Worm (Caenorhabditis elegans): ENCODE results near the gene srx-80.

Gene srx-80

ce11 chrV:11589433-11589832 lies 4.1 kb upstream of the srx-80 start, which contains the start of gene srx-82:
Gene srx-82 (plus strand): TSS chrV:11589733.
- TF ChIP-seq peb-1 (tag; optimal IDR thresholded peaks at IDR 0.05) (no peak), C34F6.9 (tag; optimal IDR thresholded peaks at IDR 0.05) (no peak), nhr-25 (tag; optimal IDR thresholded peaks at IDR 0.05) (no peak), egl-27 (tag; optimal IDR thresholded peaks at IDR 0.05) (no peak), ztf-4 (tag; optimal IDR thresholded peaks at IDR 0.05) (no peak), nhr-11 (tag; optimal IDR thresholded peaks at IDR 0.05) (no peak), mdl-1 (tag; optimal IDR thresholded peaks at IDR 0.05) (no peak), elt-1 (tag; optimal IDR thresholded peaks at IDR 0.05) (no peak), blmp-1 (tag; optimal IDR thresholded peaks at IDR 0.05; ENCODE audit: insufficient read depth) (no peak), aly-2 (tag; optimal IDR thresholded peaks at IDR 0.05) (no peak), lin-11 (tag; optimal IDR thresholded peaks at IDR 0.05) (no peak)

ce11 chrV:11593888-11594287 lies 361 bp downstream of the srx-80 start:
- TF ChIP-seq sem-4 (tag; optimal IDR thresholded peaks at IDR 0.05) (no peak), nhr-21 (tag; optimal IDR thresholded peaks at IDR 0.05) (no peak), Y55F3AM.14 (GFP tag; optimal IDR thresholded peaks at IDR 0.05) (no peak), mbf-1 (tag; optimal IDR thresholded peaks at IDR 0.05) (no peak), mdl-1 (tag; optimal IDR thresholded peaks at IDR 0.05) (no peak), ceh-16 (tag; optimal IDR thresholded peaks at IDR 0.05) (no peak), ztf-1 (GFP tag; conservative IDR thresholded peaks at IDR 0.05) (no peak)

DNA sequence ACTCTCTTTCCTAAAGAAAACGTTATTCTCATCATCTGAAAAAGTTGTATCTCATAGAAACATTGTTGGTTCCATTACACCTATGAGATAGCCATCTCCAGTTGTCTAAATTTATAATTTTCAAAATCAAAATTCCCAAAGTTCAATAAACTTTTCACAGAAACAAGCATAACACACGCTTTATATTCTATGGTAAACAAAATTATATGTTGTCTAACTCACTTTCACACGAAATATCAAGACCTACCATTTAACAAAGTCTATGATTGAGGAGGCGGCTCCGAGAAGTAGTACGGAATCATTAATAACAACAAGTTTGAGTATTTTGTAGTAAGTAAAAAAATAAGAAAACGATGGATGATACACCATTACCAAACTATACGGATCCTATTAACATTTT lies 5.3 kb downstream of the srx-80 start, which contains the start of gene srx-84:
srx-84 (plus strand) TSS at position 301 of the 400 bp plus-strand sequence.
- TF ChIP-seq ztf-1 (GFP tag; conservative IDR thresholded peaks at IDR 0.05) (no peak), unc-55 (GFP tag; optimal IDR thresholded peaks at IDR 0.05) (no peak), gmeb-1 (tag; optimal IDR thresholded peaks at IDR 0.05) (no peak), elt-3 (tag; optimal IDR thresholded peaks at IDR 0.05) (no peak), zag-1 (tag; optimal IDR thresholded peaks at IDR 0.05) (no peak), nhr-11 (tag; optimal IDR thresholded peaks at IDR 0.05) (no peak), dmd-4 (tag; optimal IDR thresholded peaks at IDR 0.05) (no peak), Y55F3AM.14 (GFP tag; optimal IDR thresholded peaks at IDR 0.05) (no peak), lin-13 (GFP tag; optimal IDR thresholded peaks at IDR 0.05) (no peak), peb-1 (tag; optimal IDR thresholded peaks at IDR 0.05) (no peak), sem-4 (tag; optimal IDR thresholded peaks at IDR 0.05) (no peak), lin-39 (tag; optimal IDR thresholded peaks at IDR 0.05) (no peak), lin-11 (tag; optimal IDR thresholded peaks at IDR 0.05) (no peak), mbf-1 (tag; optimal IDR thresholded peaks at IDR 0.05) (no peak), nhr-25 (tag; optimal IDR thresholded peaks at IDR 0.05) (no peak), nhr-23 (tag; optimal IDR thresholded peaks at IDR 0.05) (no peak), ceh-16 (tag; optimal IDR thresholded peaks at IDR 0.05) (no peak), unc-62 (GFP tag; optimal IDR thresholded peaks at IDR 0.05) (no peak), ceh-82 (tag; optimal IDR thresholded peaks at IDR 0.05) (no peak), elt-1 (tag; optimal IDR thresholded peaks at IDR 0.05) (no peak)

ce11 chrV:11600800-11601199 lies 7.3 kb downstream of the srx-80 start, which contains the start of gene F35B12.9:
Gene F35B12.9 (plus strand): TSS chrV:11601171.
- TF ChIP-seq lin-13 (GFP tag; optimal IDR thresholded peaks at IDR 0.05) = no peak
- TF ChIP-seq egl-27 (tag; optimal IDR thresholded peaks at IDR 0.05) = no peak
- TF ChIP-seq Y55F3AM.14 (GFP tag; optimal IDR thresholded peaks at IDR 0.05) = no peak
- TF ChIP-seq ama-1 (optimal IDR thresholded peaks at IDR 0.05) = no peak
- TF ChIP-seq ceh-16 (tag; optimal IDR thresholded peaks at IDR 0.05) = no peak
- no peak for TF ChIP-seq elt-3 (tag; optimal IDR thresholded peaks at IDR 0.05)

ce11 chrV:11604484-11604883 lies 11.0 kb downstream of the srx-80 start, which contains the start of gene dhs-20:
Gene dhs-20 (minus strand): TSS chrV:11604563.
- no peak for TF ChIP-seq egl-27 (tag; optimal IDR thresholded peaks at IDR 0.05)
- no peak for TF ChIP-seq mbf-1 (tag; optimal IDR thresholded peaks at IDR 0.05)
- peak; percentile 51 for TF ChIP-seq fos-1 (tag; optimal IDR thresholded peaks at IDR 0.05)
- peak; percentile 47 for TF ChIP-seq sma-9 (GFP tag; optimal IDR thresholded peaks at IDR 0.05)
- no peak for TF ChIP-seq sma-9 (tag; optimal IDR thresholded peaks at IDR 0.05)
- no peak for TF ChIP-seq nhr-12 (tag; optimal IDR thresholded peaks at IDR 0.05)
- TF ChIP-seq dmd-4 (tag; optimal IDR thresholded peaks at IDR 0.05) = no peak
- TF ChIP-seq elt-1 (tag; optimal IDR thresholded peaks at IDR 0.05) = no peak
- TF ChIP-seq F13H6.1 (tag; optimal IDR thresholded peaks at IDR 0.05) = no peak
